Fruit fly (Drosophila melanogaster) whole organism, prepupa: Measurements from ENCODE around the gene CG33640.
A peak's percentile ranks its signal among the peaks of the same experiment; 100 is the strongest.

Source experiments
- Blimp-1 ChIP-seq: fragments of 200-800 bp; sonication (Bioruptor generic); optimal IDR thresholded peaks from 3 replicates; lab custom pipeline; 2017; ENCODE audit warnings: missing biosample characterization, missing genetic modification characterization, mild to moderate bottlenecking, moderate library complexity, missing genetic modification reagents
- CG10669 ChIP-seq: fragments of 200-800 bp; sonication (Bioruptor generic); optimal IDR thresholded peaks from 3 replicates; lab custom pipeline; 2018; ENCODE audit warnings: missing biosample characterization, mild to moderate bottlenecking, missing genetic modification characterization, moderate library complexity
- CG11902 ChIP-seq: fragments of 200-800 bp; sonication (Bioruptor generic); optimal IDR thresholded peaks from 3 replicates; lab custom pipeline; 2016; ENCODE audit warnings: missing biosample characterization, missing genetic modification characterization
- CG15336 ChIP-seq: fragments of 200-800 bp; sonication (Bioruptor generic); IDR thresholded peaks from 2 replicates; pipeline ENCODE4 v1.3.6; 2022; ENCODE audit warnings: missing biosample characterization, missing genetic modification characterization
- CG1621 ChIP-seq: fragments of 200-800 bp; sonication (Bioruptor generic); optimal IDR thresholded peaks from 3 replicates; lab custom pipeline; 2018; ENCODE audit warnings: missing biosample characterization, mild to moderate bottlenecking, missing genetic modification characterization
- CG16779 ChIP-seq: fragments of 200-800 bp; sonication (Bioruptor generic); optimal IDR thresholded peaks from 3 replicates; lab custom pipeline; 2017; ENCODE audit warnings: missing biosample characterization, mild to moderate bottlenecking, missing genetic modification characterization
- CG3032 ChIP-seq: fragments of 200-800 bp; optimal IDR thresholded peaks from 2 replicates; lab custom pipeline; 2019; ENCODE audit warnings: missing biosample characterization, mild to moderate bottlenecking, missing genetic modification characterization, moderate library complexity
- CG3919 ChIP-seq: fragments of 200-800 bp; sonication (Bioruptor generic); optimal IDR thresholded peaks from 3 replicates; lab custom pipeline; 2016; ENCODE audit warnings: missing biosample characterization, missing genetic modification characterization
- CG4318 ChIP-seq: fragments of 200-800 bp; sonication (Bioruptor generic); optimal IDR thresholded peaks from 3 replicates; lab custom pipeline; 2017; ENCODE audit warnings: missing biosample characterization, mild to moderate bottlenecking, missing genetic modification characterization
- CG6163 ChIP-seq: fragments of 200-800 bp; sonication (Bioruptor generic); IDR thresholded peaks from 3 replicates; pipeline ENCODE4 v1.3.6; 2022; ENCODE audit warnings: missing biosample characterization, missing genetic modification characterization
- CG6276 ChIP-seq: fragments of 200-800 bp; sonication (Bioruptor generic); optimal IDR thresholded peaks from 2 replicates; lab custom pipeline; 2017; ENCODE audit warnings: missing biosample characterization, mild to moderate bottlenecking, missing genetic modification characterization
- CG6792 ChIP-seq: fragments of 200-800 bp; sonication (Bioruptor generic); optimal IDR thresholded peaks from 3 replicates; lab custom pipeline; 2016; ENCODE audit warnings: missing biosample characterization, missing genetic modification characterization
- CG6854 ChIP-seq: fragments of 200-800 bp; sonication (Bioruptor generic); optimal IDR thresholded peaks from 2 replicates; lab custom pipeline; 2017; ENCODE audit warnings: missing biosample characterization, mild to moderate bottlenecking, missing genetic modification characterization
- CG7368 ChIP-seq: fragments of 200-800 bp; sonication (Bioruptor generic); optimal IDR thresholded peaks from 3 replicates; lab custom pipeline; 2016; ENCODE audit warnings: missing biosample characterization, missing genetic modification characterization
- CG8119 ChIP-seq: fragments of 200-800 bp; sonication (Bioruptor generic); IDR thresholded peaks from 3 replicates; pipeline ENCODE4 v1.3.6; 2022; ENCODE audit warnings: missing biosample characterization, missing genetic modification characterization
- CG9139 ChIP-seq: fragments of 200-800 bp; sonication (Bioruptor generic); optimal IDR thresholded peaks from 3 replicates; lab custom pipeline; 2017; ENCODE audit warnings: missing biosample characterization, mild to moderate bottlenecking, missing genetic modification characterization
- Eip75B ChIP-seq: fragments of 200-800 bp; sonication (Bioruptor generic); optimal IDR thresholded peaks from 3 replicates; lab custom pipeline; 2016; ENCODE audit warnings: missing biosample characterization, missing genetic modification characterization
- Eip78C ChIP-seq: fragments of 200-800 bp; sonication (Bioruptor generic); peaks from one replicate; lab custom pipeline; 2016; ENCODE audit warnings: missing biosample characterization, missing genetic modification characterization
- Eip93F ChIP-seq: fragments of 200-800 bp; sonication (Bioruptor generic); optimal IDR thresholded peaks from 2 replicates; lab custom pipeline; 2016; ENCODE audit warnings: missing biosample characterization, mild to moderate bottlenecking, missing genetic modification characterization
- Ets21C ChIP-seq: fragments of 200-800 bp; sonication (Bioruptor generic); optimal IDR thresholded peaks from 3 replicates; lab custom pipeline; 2016; ENCODE audit warnings: missing biosample characterization, missing genetic modification characterization
- Lpt ChIP-seq: fragments of 200-800 bp; sonication (Bioruptor generic); optimal IDR thresholded peaks from 3 replicates; lab custom pipeline; 2016; ENCODE audit warnings: missing biosample characterization, missing genetic modification characterization
- Met ChIP-seq: fragments of 200-800 bp; sonication (Bioruptor generic); optimal IDR thresholded peaks from 3 replicates; lab custom pipeline; 2016; ENCODE audit warnings: missing biosample characterization, missing genetic modification characterization
- OdsH ChIP-seq: fragments of 200-800 bp; sonication (Bioruptor generic); optimal IDR thresholded peaks from 3 replicates; lab custom pipeline; 2016; ENCODE audit warnings: missing biosample characterization, missing genetic modification characterization
- Smox ChIP-seq: fragments of 200-800 bp; sonication (Bioruptor generic); optimal IDR thresholded peaks from 3 replicates; lab custom pipeline; 2016; ENCODE audit warnings: missing biosample characterization, missing genetic modification characterization
- Sox102F ChIP-seq: fragments of 200-800 bp; sonication (Bioruptor generic); optimal IDR thresholded peaks from 2 replicates; lab custom pipeline; 2016; ENCODE audit warnings: missing biosample characterization, mild to moderate bottlenecking, missing genetic modification characterization
- Sox14 ChIP-seq: fragments of 200-800 bp; sonication (Bioruptor generic); optimal IDR thresholded peaks from 3 replicates; lab custom pipeline; 2016; ENCODE audit warnings: missing biosample characterization, missing genetic modification characterization
- achi ChIP-seq: fragments of 200-800 bp; sonication (Bioruptor generic); optimal IDR thresholded peaks from 3 replicates; lab custom pipeline; 2016; ENCODE audit warnings: missing biosample characterization, missing genetic modification characterization
- acj6 ChIP-seq: fragments of 200-800 bp; sonication (Bioruptor generic); optimal IDR thresholded peaks from 3 replicates; lab custom pipeline; 2016; ENCODE audit warnings: missing biosample characterization, missing genetic modification characterization
- cyc ChIP-seq: fragments of 200-800 bp; sonication (Bioruptor generic); optimal IDR thresholded peaks from 3 replicates; lab custom pipeline; 2016; ENCODE audit warnings: missing biosample characterization, missing genetic modification characterization
- dsx ChIP-seq: fragments of 200-800 bp; optimal IDR thresholded peaks from 3 replicates; lab custom pipeline; 2019; ENCODE audit warnings: missing biosample characterization, mild to moderate bottlenecking, missing genetic modification characterization, moderate library complexity; ENCODE audit not compliant: poor library complexity, severe bottlenecking
- eg ChIP-seq: fragments of 200-800 bp; sonication (Bioruptor generic); IDR thresholded peaks from 3 replicates; pipeline ENCODE4 v1.3.6; 2022; ENCODE audit warnings: missing biosample characterization, missing genetic modification characterization
- esn ChIP-seq: fragments of 200-800 bp; sonication (Bioruptor generic); optimal IDR thresholded peaks from 2 replicates; lab custom pipeline; 2016; ENCODE audit warnings: missing biosample characterization, mild to moderate bottlenecking, missing genetic modification characterization, moderate library complexity
- fd59A ChIP-seq: fragments of 200-800 bp; sonication (Bioruptor generic); optimal IDR thresholded peaks from 2 replicates; lab custom pipeline; 2017; ENCODE audit warnings: missing biosample characterization, mild to moderate bottlenecking, missing genetic modification characterization, missing genetic modification reagents
- fd85E ChIP-seq: fragments of 200-800 bp; sonication (Bioruptor generic); optimal IDR thresholded peaks from 3 replicates; lab custom pipeline; 2016; ENCODE audit warnings: missing biosample characterization, missing genetic modification characterization
- fkh ChIP-seq: fragments of 200-800 bp; sonication (Bioruptor generic); optimal IDR thresholded peaks from 3 replicates; lab custom pipeline; 2017; ENCODE audit warnings: missing biosample characterization, mild to moderate bottlenecking, missing genetic modification characterization, moderate library complexity
- net ChIP-seq: fragments of 200-800 bp; sonication (Bioruptor generic); optimal IDR thresholded peaks from 3 replicates; lab custom pipeline; 2016; ENCODE audit warnings: missing biosample characterization, missing genetic modification characterization
- pdm3 ChIP-seq: fragments of 200-800 bp; sonication (Bioruptor generic); optimal IDR thresholded peaks from 3 replicates; lab custom pipeline; 2016; ENCODE audit warnings: missing biosample characterization, missing genetic modification characterization
- ss ChIP-seq, 2 experiments: fragments of 200-800 bp; sonication (Bioruptor generic); optimal IDR thresholded peaks; 2 replicates in 1 of 2; 3 replicates in 1 of 2; lab custom pipeline; 2017 to 2018; ENCODE audit warnings: mild to moderate bottlenecking in 2 of 2, missing biosample characterization in 2 of 2, missing genetic modification characterization in 2 of 2, moderate library complexity in 1 of 2
- svp ChIP-seq: fragments of 200-800 bp; sonication (Bioruptor generic); peaks from one replicate; lab custom pipeline; 2016; ENCODE audit warnings: missing biosample characterization, missing genetic modification characterization
- topi ChIP-seq: fragments of 200-800 bp; sonication (Bioruptor generic); optimal IDR thresholded peaks from 3 replicates; lab custom pipeline; 2016; ENCODE audit warnings: missing biosample characterization, missing genetic modification characterization
- vri ChIP-seq: fragments of 200-800 bp; sonication (Bioruptor generic); optimal IDR thresholded peaks from 3 replicates; lab custom pipeline; 2016; ENCODE audit warnings: missing biosample characterization, mild to moderate bottlenecking, missing genetic modification characterization

CG33640 gene

DNA sequence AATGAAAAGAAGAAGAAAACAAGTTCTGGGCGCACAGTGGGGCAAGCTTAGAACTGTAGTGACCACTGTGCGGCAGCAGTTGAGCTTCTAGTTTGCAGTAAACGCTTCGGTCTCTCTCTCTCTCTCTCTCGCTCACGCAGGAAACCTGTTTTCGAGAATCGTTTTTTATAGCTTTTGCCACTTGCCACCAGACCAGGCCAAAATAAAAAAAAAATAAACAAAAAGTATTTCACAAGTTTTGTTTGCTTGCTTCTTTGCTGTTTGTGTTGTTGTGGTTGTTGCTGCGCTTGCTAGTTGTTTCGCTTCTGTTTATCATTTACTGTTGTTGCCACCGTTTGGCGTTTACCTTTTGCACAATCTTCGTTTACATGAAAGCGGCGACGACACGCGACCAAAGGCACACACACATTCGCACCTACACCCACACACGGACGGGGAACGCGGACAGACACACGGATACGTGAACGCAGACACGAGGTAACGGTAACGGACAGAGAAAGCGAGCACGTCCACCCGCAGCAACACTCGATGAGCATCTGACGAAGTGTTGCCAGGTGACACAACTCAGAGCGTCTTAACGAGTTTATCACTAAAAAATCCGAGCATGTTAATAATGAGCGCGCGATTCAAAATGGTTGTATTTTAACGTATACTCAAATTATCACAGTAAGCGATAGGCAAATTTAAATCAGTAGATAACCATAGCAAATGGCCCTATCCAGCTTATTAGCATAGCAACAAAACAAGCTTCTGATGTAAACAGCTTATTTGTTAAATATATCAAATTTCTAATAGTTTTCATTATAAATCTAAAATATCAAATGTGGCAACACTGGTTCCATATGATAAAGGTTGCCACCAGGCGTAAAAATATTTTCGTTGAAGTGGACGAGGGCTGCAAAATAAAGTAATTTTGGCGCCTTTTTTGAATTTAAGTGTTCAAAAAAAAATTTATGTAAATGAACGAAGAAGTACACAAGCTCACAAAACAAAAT lies 21.4 kb downstream of the CG33640 start, which contains the start of gene B4 (continued):
- TF ChIP-seq CG3919 (peak; percentile 37), acj6 (GFP tag; lab: Kevin White, UChicago) (peak; percentile 7), CG11902 (no peak), eg (GFP tag; lab: Robert Waterston, UW) (peak; percentile 65; the same call in 2 of the 3 replicates), Eip93F (GFP tag; lab: Kevin White, UChicago) (peak; percentile 7), fd59A (GFP tag; lab: Kevin White, UChicago) (peak; percentile 18), cyc (GFP tag; lab: Kevin White, UChicago) (no peak), CG6276 (GFP tag; lab: Kevin White, UChicago) (peak; percentile 74), CG6792 (GFP tag; lab: Kevin White, UChicago) (no peak), vri (GFP tag; lab: Kevin White, UChicago) (peak; percentile 22), esn (peak; percentile 10), CG1621 (tag; lab: Kevin White, UChicago) (peak; percentile 49), Eip75B (no peak), ss (GFP tag; optimal IDR thresholded peaks at IDR 0.05; lab: Kevin White, UChicago) (peak; percentile 86 to 92), CG15336 (GFP tag; lab: Robert Waterston, UW) (peak; percentile 49; the same call in 1 of the 2 replicates), Eip78C (peak; percentile 79), CG6854 (GFP tag; lab: Kevin White, UChicago) (peak; percentile 59), OdsH (GFP tag; lab: Kevin White, UChicago) (no peak), Ets21C (no peak), topi (GFP tag; lab: Kevin White, UChicago) (no peak), pdm3 (GFP tag; lab: Kevin White, UChicago) (no peak), achi (no peak), CG16779 (tag; lab: Kevin White, UChicago) (peak; percentile 60), Blimp-1 (peak; percentile 8), CG8119 (GFP tag; lab: Robert Waterston, UW) (peak; percentile 71)

dm6 chr2L:13549973-13550458 lies 22.4 kb downstream of the CG33640 start, which contains the start of gene kuz:
Gene kuz, plus strand, starts transcription at chr2L:13550139.
- TF ChIP-seq CG3032 (peak; percentile 18), CG6163 (GFP tag; lab: Robert Waterston, UW) (peak; percentile 51; the same call in 2 of the 3 replicates), CG4318 (GFP tag; lab: Kevin White, UChicago) (no peak), CG15336 (GFP tag; lab: Robert Waterston, UW) (peak; percentile 29; the same call in 1 of the 2 replicates), Met (GFP tag; lab: Kevin White, UChicago) (peak; percentile 11), CG16779 (tag; lab: Kevin White, UChicago) (peak; percentile 6), CG10669 (peak; percentile 6), CG1621 (tag; lab: Kevin White, UChicago) (peak; percentile 31), cyc (GFP tag; lab: Kevin White, UChicago) (peak; percentile 9), Sox14 (GFP tag; lab: Kevin White, UChicago) (peak; percentile 43), CG6854 (GFP tag; lab: Kevin White, UChicago) (peak; percentile 67), vri (GFP tag; lab: Kevin White, UChicago) (peak; percentile 77), svp (peak; percentile 72), Eip75B (no peak), fkh (GFP tag; lab: Kevin White, UChicago) (peak; percentile 59), Smox (GFP tag; lab: Kevin White, UChicago) (no peak), Sox102F (peak; percentile 49), eg (GFP tag; lab: Robert Waterston, UW) (peak; percentile 57; the same call in 1 of the 3 replicates), fd85E (GFP tag; lab: Kevin White, UChicago) (no peak), achi (peak; percentile 27), pdm3 (GFP tag; lab: Kevin White, UChicago) (peak; percentile 29), CG9139 (GFP tag; lab: Kevin White, UChicago) (peak; percentile 4), acj6 (GFP tag; lab: Kevin White, UChicago) (no peak), esn (no peak), CG7368 (GFP tag; lab: Kevin White, UChicago) (no peak), Lpt (GFP tag; lab: Kevin White, UChicago) (peak; percentile 9), CG3919 (peak; percentile 38), dsx (GFP tag; lab: Kevin White, UChicago) (peak; percentile 44), Eip78C (peak; percentile 89), net (GFP tag; lab: Kevin White, UChicago) (peak; percentile 16), ss (GFP tag; optimal IDR thresholded peaks at IDR 0.05; lab: Kevin White, UChicago) (peak; percentile 34 to 62)
